Fruit fly (Drosophila melanogaster): Measurements from ENCODE around the gene CG32579.

The CG32579 gene

dm6 chrX:16319558-16319924 is 3.5 kb upstream of the CG32579 start:
- TF ChIP-seq Hr96 (GFP tag; optimal IDR thresholded peaks at IDR 0.05) (no peak), bab1 (GFP tag; optimal IDR thresholded peaks at IDR 0.05) (no peak), Clk (GFP tag; optimal IDR thresholded peaks at IDR 0.05) (no peak), CG7045 (GFP tag; optimal IDR thresholded peaks at IDR 0.05) (no peak), ovo (GFP tag; optimal IDR thresholded peaks at IDR 0.05) (no peak), CG33017 (tag; optimal IDR thresholded peaks at IDR 0.05) (no peak), toe (GFP tag; optimal IDR thresholded peaks at IDR 0.05) (no peak), cnc (optimal IDR thresholded peaks at IDR 0.05) (peak in 1 of 2 experiments; percentile 56), kay (GFP tag; ENCODE audit: borderline replicate concordance) (peak; percentile 86), tj (GFP tag; optimal IDR thresholded peaks at IDR 0.05) (no peak), CG12768 (GFP tag; optimal IDR thresholded peaks at IDR 0.05) (no peak), cic (GFP tag; optimal IDR thresholded peaks at IDR 0.05) (no peak), CG1620 (GFP tag; optimal IDR thresholded peaks at IDR 0.05) (no peak), Mnt (GFP tag; optimal IDR thresholded peaks at IDR 0.05) (no peak)

- TF ChIP-seq CG1620 (GFP tag; optimal IDR thresholded peaks at IDR 0.05): peak; percentile 40
- no peak for TF ChIP-seq cnc (optimal IDR thresholded peaks at IDR 0.05)
- no peak for TF ChIP-seq kay (GFP tag; ENCODE audit: borderline replicate concordance)
- TF ChIP-seq bab1 (GFP tag; optimal IDR thresholded peaks at IDR 0.05): peak; percentile 50
- no peak for TF ChIP-seq Hr96 (GFP tag; optimal IDR thresholded peaks at IDR 0.05)
- no peak for TF ChIP-seq Clk (GFP tag; optimal IDR thresholded peaks at IDR 0.05)
- peak; percentile 72 for TF ChIP-seq Crg-1 (GFP tag; optimal IDR thresholded peaks at IDR 0.05)
- TF ChIP-seq tj (GFP tag; optimal IDR thresholded peaks at IDR 0.05): peak; percentile 75
- TF ChIP-seq CG7045 (GFP tag; optimal IDR thresholded peaks at IDR 0.05): no peak
- peak; percentile 13 for TF ChIP-seq pad (GFP tag; optimal IDR thresholded peaks at IDR 0.05)
- no peak for TF ChIP-seq toe (GFP tag; optimal IDR thresholded peaks at IDR 0.05)
- no peak for TF ChIP-seq CG5204 (GFP tag; optimal IDR thresholded peaks at IDR 0.05)
- peak; percentile 17 for TF ChIP-seq cic (GFP tag; optimal IDR thresholded peaks at IDR 0.05)
- peak; percentile 21 for TF ChIP-seq CG11617 (GFP tag; optimal IDR thresholded peaks at IDR 0.05)
- TF ChIP-seq Mnt (GFP tag; optimal IDR thresholded peaks at IDR 0.05): peak; percentile 86
- TF ChIP-seq CG12768 (GFP tag; optimal IDR thresholded peaks at IDR 0.05): peak; percentile 58
- TF ChIP-seq CG7101 (tag; optimal IDR thresholded peaks at IDR 0.05): peak; percentile 66
- peak; percentile 58 for TF ChIP-seq CG14711 (tag; optimal IDR thresholded peaks at IDR 0.05)
- peak; percentile 13 for TF ChIP-seq CG33017 (tag; optimal IDR thresholded peaks at IDR 0.05)
- TF ChIP-seq ovo (GFP tag; optimal IDR thresholded peaks at IDR 0.05): peak; percentile 31
These were observed 2.7 kb upstream of the CG32579 start, which contains the start of gene Cyp1 for dm6 chrX:16320197-16320921. TSS of gene Cyp1 (minus strand) at chrX:16320370.

dm6 chrX:16321037-16321436 is 2.0 kb upstream of the CG32579 start:
- no peak for TF ChIP-seq Hr96 (GFP tag; optimal IDR thresholded peaks at IDR 0.05)
- no peak for TF ChIP-seq Clk (GFP tag; optimal IDR thresholded peaks at IDR 0.05)
- TF ChIP-seq CG7101 (tag; optimal IDR thresholded peaks at IDR 0.05): no peak
- no peak for TF ChIP-seq CG1620 (GFP tag; optimal IDR thresholded peaks at IDR 0.05)
- no peak for TF ChIP-seq Crg-1 (GFP tag; optimal IDR thresholded peaks at IDR 0.05)
- no peak for TF ChIP-seq CG12768 (GFP tag; optimal IDR thresholded peaks at IDR 0.05)
- no peak for TF ChIP-seq tj (GFP tag; optimal IDR thresholded peaks at IDR 0.05)
- no peak for TF ChIP-seq cnc (optimal IDR thresholded peaks at IDR 0.05)
- TF ChIP-seq CG33017 (tag; optimal IDR thresholded peaks at IDR 0.05): no peak
- no peak for TF ChIP-seq pad (GFP tag; optimal IDR thresholded peaks at IDR 0.05)
- TF ChIP-seq CG7045 (GFP tag; optimal IDR thresholded peaks at IDR 0.05): no peak
- TF ChIP-seq CG14711 (tag; optimal IDR thresholded peaks at IDR 0.05): peak; percentile 1
- TF ChIP-seq bab1 (GFP tag; optimal IDR thresholded peaks at IDR 0.05): peak; percentile 39
- no peak for TF ChIP-seq CG5204 (GFP tag; optimal IDR thresholded peaks at IDR 0.05)

DNA sequence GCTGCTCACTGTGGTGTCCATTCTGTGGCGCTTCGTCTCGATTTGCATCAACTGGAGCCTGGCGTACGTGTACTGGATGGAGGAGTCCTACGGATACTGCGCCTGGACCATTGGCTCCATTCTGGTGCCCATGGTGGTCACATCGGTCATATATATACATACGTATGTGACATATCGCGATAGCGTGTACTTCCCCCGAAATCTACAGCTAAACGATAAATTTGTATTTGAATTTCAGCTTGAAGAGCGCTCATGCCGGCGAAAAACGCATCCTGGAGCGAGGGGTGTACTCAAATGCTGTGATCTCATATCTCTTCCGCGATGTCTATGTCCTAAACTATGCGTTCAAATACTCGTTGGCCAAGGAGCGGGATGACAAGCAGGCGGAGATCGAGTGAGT is 450 bp downstream of the CG32579 start:
- no peak for TF ChIP-seq Hr96 (GFP tag; optimal IDR thresholded peaks at IDR 0.05)
- no peak for TF ChIP-seq bab1 (GFP tag; optimal IDR thresholded peaks at IDR 0.05)
- no peak for TF ChIP-seq Clk (GFP tag; optimal IDR thresholded peaks at IDR 0.05)
- no peak for TF ChIP-seq CG5204 (GFP tag; optimal IDR thresholded peaks at IDR 0.05)
- no peak for TF ChIP-seq kay (GFP tag; ENCODE audit: borderline replicate concordance)
- no peak for TF ChIP-seq CG11617 (GFP tag; optimal IDR thresholded peaks at IDR 0.05)
- no peak for TF ChIP-seq pad (GFP tag; optimal IDR thresholded peaks at IDR 0.05)
- TF ChIP-seq tj (GFP tag; optimal IDR thresholded peaks at IDR 0.05): no peak
- TF ChIP-seq CG7045 (GFP tag; optimal IDR thresholded peaks at IDR 0.05): no peak

DNA sequence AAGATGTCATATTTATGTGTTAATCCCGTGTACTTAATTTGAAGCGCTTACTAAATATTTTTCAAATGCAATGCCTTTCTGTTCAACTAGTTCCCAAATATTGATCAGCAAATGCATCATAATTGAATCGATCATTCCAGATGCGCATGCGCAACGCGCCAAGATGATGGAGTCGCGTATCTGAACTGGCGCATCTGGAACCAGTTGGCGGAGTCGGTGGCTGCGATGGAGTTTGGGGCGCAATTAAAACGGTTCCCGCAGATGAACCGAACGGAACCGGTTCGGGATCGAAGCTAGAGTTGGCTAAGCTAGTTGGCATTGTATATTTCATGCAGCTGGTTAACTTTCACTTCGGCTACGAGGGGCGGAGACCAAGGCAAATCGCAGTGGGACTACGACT is 2.4 kb downstream of the CG32579 start, which contains the start of gene CalpC:
Gene CalpC (plus strand): TSS at position 292 of the 400 bp plus-strand sequence.
- no peak for TF ChIP-seq tj (GFP tag; optimal IDR thresholded peaks at IDR 0.05)
- no peak for TF ChIP-seq bab1 (GFP tag; optimal IDR thresholded peaks at IDR 0.05)
- no peak for TF ChIP-seq Mnt (GFP tag; optimal IDR thresholded peaks at IDR 0.05)
- no peak for TF ChIP-seq kay (GFP tag; ENCODE audit: borderline replicate concordance)
- TF ChIP-seq cnc (optimal IDR thresholded peaks at IDR 0.05): no peak
- TF ChIP-seq CG1620 (GFP tag; optimal IDR thresholded peaks at IDR 0.05): no peak
- TF ChIP-seq CG5204 (GFP tag; optimal IDR thresholded peaks at IDR 0.05): no peak
- no peak for TF ChIP-seq CG12768 (GFP tag; optimal IDR thresholded peaks at IDR 0.05)
- no peak for TF ChIP-seq CG14711 (tag; optimal IDR thresholded peaks at IDR 0.05)
- no peak for TF ChIP-seq cic (GFP tag; optimal IDR thresholded peaks at IDR 0.05)
- no peak for TF ChIP-seq CG11617 (GFP tag; optimal IDR thresholded peaks at IDR 0.05)

- no peak for TF ChIP-seq cnc (optimal IDR thresholded peaks at IDR 0.05)
- no peak for TF ChIP-seq CG7101 (tag; optimal IDR thresholded peaks at IDR 0.05)
- no peak for TF ChIP-seq CG33017 (tag; optimal IDR thresholded peaks at IDR 0.05)
- no peak for TF ChIP-seq CG7045 (GFP tag; optimal IDR thresholded peaks at IDR 0.05)
- no peak for TF ChIP-seq bab1 (GFP tag; optimal IDR thresholded peaks at IDR 0.05)
- TF ChIP-seq Clk (GFP tag; optimal IDR thresholded peaks at IDR 0.05): no peak
- TF ChIP-seq tj (GFP tag; optimal IDR thresholded peaks at IDR 0.05): no peak
- TF ChIP-seq CG1620 (GFP tag; optimal IDR thresholded peaks at IDR 0.05): no peak
- no peak for TF ChIP-seq Crg-1 (GFP tag; optimal IDR thresholded peaks at IDR 0.05)
- TF ChIP-seq CG5204 (GFP tag; optimal IDR thresholded peaks at IDR 0.05): no peak
- no peak for TF ChIP-seq CG12768 (GFP tag; optimal IDR thresholded peaks at IDR 0.05)
- TF ChIP-seq pad (GFP tag; optimal IDR thresholded peaks at IDR 0.05): no peak
- no peak for TF ChIP-seq cic (GFP tag; optimal IDR thresholded peaks at IDR 0.05)
- no peak for TF ChIP-seq kay (GFP tag; ENCODE audit: borderline replicate concordance)
- TF ChIP-seq Mnt (GFP tag; optimal IDR thresholded peaks at IDR 0.05): no peak
- no peak for TF ChIP-seq ovo (GFP tag; optimal IDR thresholded peaks at IDR 0.05)
- no peak for TF ChIP-seq CG14711 (tag; optimal IDR thresholded peaks at IDR 0.05)
- no peak for TF ChIP-seq CG11617 (GFP tag; optimal IDR thresholded peaks at IDR 0.05)
These were observed 7.6 kb downstream of the CG32579 start, which contains the start of gene CG9919 for dm6 chrX:16330659-16331058. TSS of gene CG9919 (minus strand) at chrX:16330759.
